Worm (Caenorhabditis elegans) whole organism, L1 larva: ENCODE results near the gene txt-10.

ENCODE experiments used
- blmp-1 ChIP-seq: fragments of 150-350 bp; optimal IDR thresholded peaks from 2 replicates; lab custom pipeline; 2014; ENCODE audit warnings: missing biosample characterization, missing genetic modification characterization
- fos-1 ChIP-seq: fragments of 150-350 bp; optimal IDR thresholded peaks from 2 replicates; lab custom pipeline; 2014; ENCODE audit warnings: missing biosample characterization, missing genetic modification characterization
- lin-39 ChIP-seq: fragments of 150-350 bp; optimal IDR thresholded peaks from 2 replicates; lab custom pipeline; 2014; ENCODE audit warnings: missing biosample characterization, missing genetic modification reagents, missing genetic modification characterization
- unc-62 ChIP-seq: fragments of 150-350 bp; optimal IDR thresholded peaks from 2 replicates; lab custom pipeline; 2014; ENCODE audit warnings: missing biosample characterization, missing genetic modification reagents, missing genetic modification characterization

DNA sequence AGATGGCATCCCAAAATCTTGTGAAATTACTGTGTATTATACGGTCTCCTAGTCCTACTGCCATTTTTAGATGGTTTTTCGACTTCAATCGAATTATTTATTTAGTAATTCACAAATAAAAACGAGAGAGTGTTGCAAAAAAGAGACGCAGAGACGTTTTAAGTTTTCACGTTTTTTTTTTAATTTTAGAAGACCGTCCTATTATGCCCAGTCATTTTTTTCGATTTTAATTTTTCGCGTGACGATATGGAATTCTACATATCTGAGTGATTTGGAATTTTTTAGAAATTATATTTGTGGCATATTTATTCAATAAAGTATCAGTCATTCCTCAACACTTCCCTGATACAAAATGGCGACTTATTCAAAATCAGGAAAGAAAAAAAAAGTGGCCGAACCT, 35.9 kb downstream of the txt-10 start, which contains the start of gene C35A5.4:
- TF ChIP-seq blmp-1 (tag; lab: Kevin White, UChicago) (no peak), unc-62 (GFP tag; lab: Kevin White, UChicago) (no peak), lin-39 (tag; lab: Kevin White, UChicago) (no peak), fos-1 (no peak)
